Worm (Caenorhabditis elegans): ENCODE data around the gene cwp-3.

DNA sequence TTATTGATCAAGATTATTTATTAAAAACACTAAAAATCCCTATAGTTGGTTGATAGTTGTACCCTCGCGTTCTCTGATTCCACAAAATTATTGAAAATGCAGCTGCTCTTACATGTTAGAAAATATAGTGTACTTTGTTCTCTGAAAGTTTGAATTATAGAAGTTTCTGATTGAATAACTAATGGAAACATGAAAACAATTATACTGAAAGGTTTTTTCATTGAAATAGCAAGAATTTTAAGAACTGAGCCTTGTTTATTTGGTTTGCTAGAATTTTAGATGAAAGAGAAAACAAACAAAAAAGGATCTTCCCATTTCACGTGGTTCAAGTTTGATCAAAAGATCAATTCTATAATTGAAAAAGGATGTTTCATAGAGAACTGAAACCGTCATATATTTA is 24.9 kb downstream of the cwp-3 start:
- no peak for TF ChIP-seq blmp-1 (tag; optimal IDR thresholded peaks at IDR 0.05)
- no peak for TF ChIP-seq nhr-76 (tag; optimal IDR thresholded peaks at IDR 0.05)
